Worm (Caenorhabditis elegans) whole organism, L1 larva: ENCODE measurements around the gene C50F4.16.
A peak's percentile ranks its signal among the peaks of the same experiment; 100 is the strongest.

Source experiments
- C04F5.9 ChIP-seq: sonication (generic microtip); optimal IDR thresholded peaks from 2 replicates; lab custom pipeline; 2016; ENCODE audit warnings: missing genetic modification characterization, missing compliant biosample characterization
- C34B4.2 ChIP-seq: sonication (generic microtip); optimal IDR thresholded peaks from 2 replicates; lab custom pipeline; 2017; ENCODE audit warnings: mild to moderate bottlenecking, missing genetic modification characterization, missing compliant biosample characterization
- Y116A8C.19 ChIP-seq: sonication (generic microtip); optimal IDR thresholded peaks from 2 replicates; lab custom pipeline; 2016; ENCODE audit warnings: missing compliant biosample characterization, missing genetic modification characterization, borderline replicate concordance
- aha-1 ChIP-seq: fragments of 150-350 bp; optimal IDR thresholded peaks from 2 replicates; lab custom pipeline; 2014; ENCODE audit warnings: missing biosample characterization, missing genetic modification characterization
- alr-1 ChIP-seq: fragments of 200-800 bp; sonication (Bioruptor generic); optimal IDR thresholded peaks from 2 replicates; lab custom pipeline; 2018; ENCODE audit warnings: borderline replicate concordance, mild to moderate bottlenecking, missing genetic modification characterization, missing compliant biosample characterization
- ama-1 ChIP-seq: fragments of 150-350 bp; optimal IDR thresholded peaks from 2 replicates; lab custom pipeline; 2014
- ceh-63 ChIP-seq: fragments of 200-800 bp; sonication (Bioruptor generic); optimal IDR thresholded peaks from 2 replicates; lab custom pipeline; 2018; ENCODE audit warnings: mild to moderate bottlenecking, missing genetic modification characterization, missing compliant biosample characterization
- ceh-8 ChIP-seq: fragments of 200-800 bp; sonication (Bioruptor generic); optimal IDR thresholded peaks from 2 replicates; lab custom pipeline; 2018; ENCODE audit warnings: mild to moderate bottlenecking, missing genetic modification characterization, moderate library complexity, missing compliant biosample characterization
- ceh-82 ChIP-seq, 3 experiments: fragments of 150-350 bp in 1 of 3; sonication (generic microtip) in 2 of 3; optimal IDR thresholded peaks; 2 replicates each; lab custom pipeline; 2014 to 2017; ENCODE audit warnings: missing biosample characterization in 3 of 3, missing genetic modification characterization in 3 of 3
- elt-3 ChIP-seq, 6 experiments: fragments of 150-350 bp in 1 of 6; sonication (generic microtip); optimal IDR thresholded peaks; 2 replicates each; lab custom pipeline; 2017 to 2018; ENCODE audit warnings: missing biosample characterization in 6 of 6, missing genetic modification characterization in 6 of 6, inconsistent platforms in 1 of 6
- ets-5 ChIP-seq: fragments of 200-800 bp; sonication (Bioruptor generic); IDR thresholded peaks from 2 replicates; pipeline ENCODE4 v1.3.6; 2022; ENCODE audit warnings: missing genetic modification characterization, missing compliant biosample characterization
- fkh-4 ChIP-seq: sonication (generic microtip); optimal IDR thresholded peaks from 2 replicates; lab custom pipeline; 2016; ENCODE audit warnings: missing compliant biosample characterization, missing genetic modification characterization, borderline replicate concordance
- fos-1 ChIP-seq: fragments of 150-350 bp; optimal IDR thresholded peaks from 2 replicates; lab custom pipeline; 2014; ENCODE audit warnings: missing biosample characterization, missing genetic modification characterization
- hlh-17 ChIP-seq: fragments of 200-800 bp; sonication (Bioruptor generic); optimal IDR thresholded peaks from 2 replicates; lab custom pipeline; 2018; ENCODE audit warnings: missing genetic modification characterization, mild to moderate bottlenecking, missing compliant biosample characterization, moderate library complexity, borderline replicate concordance
- hpl-2 ChIP-seq: fragments of 150-350 bp; optimal IDR thresholded peaks from 2 replicates; lab custom pipeline; 2014; ENCODE audit warnings: missing biosample characterization, missing genetic modification reagents, missing genetic modification characterization
- irx-1 ChIP-seq: sonication (generic microtip); optimal IDR thresholded peaks from 2 replicates; lab custom pipeline; 2016; ENCODE audit warnings: missing genetic modification characterization, missing compliant biosample characterization
- jun-1 ChIP-seq: fragments of 150-350 bp; optimal IDR thresholded peaks from 2 replicates; lab custom pipeline; 2014; ENCODE audit warnings: missing biosample characterization, missing genetic modification reagents, missing genetic modification characterization
- lin-14 ChIP-seq: fragments of 200-800 bp; sonication (Bioruptor generic); optimal IDR thresholded peaks from 2 replicates; lab custom pipeline; 2018; ENCODE audit warnings: mild to moderate bottlenecking, missing genetic modification characterization, moderate library complexity, missing compliant biosample characterization
- lin-15B ChIP-seq: fragments of 150-350 bp; sonication (generic microtip); optimal IDR thresholded peaks from 3 replicates; lab custom pipeline; 2014; ENCODE audit warnings: missing biosample characterization, missing genetic modification characterization
- lin-35 ChIP-seq, 2 experiments: fragments of 150-350 bp; optimal IDR thresholded peaks; 2 replicates each; lab custom pipeline; 2014; ENCODE audit warnings: missing biosample characterization in 2 of 2, missing genetic modification characterization in 2 of 2, missing genetic modification reagents in 2 of 2
- lin-39 ChIP-seq: fragments of 150-350 bp; optimal IDR thresholded peaks from 2 replicates; lab custom pipeline; 2014; ENCODE audit warnings: missing biosample characterization, missing genetic modification reagents, missing genetic modification characterization
- lsy-2 ChIP-seq, 2 experiments: fragments of 150-350 bp; optimal IDR thresholded peaks; 2 replicates each; lab custom pipeline; 2014; ENCODE audit warnings: missing biosample characterization in 2 of 2, missing genetic modification characterization in 2 of 2
- mep-1 ChIP-seq: fragments of 150-350 bp; optimal IDR thresholded peaks from 2 replicates; lab custom pipeline; 2014; ENCODE audit warnings: missing biosample characterization, missing genetic modification characterization
- nhr-11 ChIP-seq: fragments of 150-350 bp; optimal IDR thresholded peaks from 2 replicates; lab custom pipeline; 2014; ENCODE audit warnings: missing biosample characterization, missing genetic modification characterization
- nhr-237 ChIP-seq: fragments of 150-350 bp; optimal IDR thresholded peaks from 2 replicates; lab custom pipeline; 2014; ENCODE audit warnings: missing biosample characterization, missing genetic modification characterization
- nhr-47 ChIP-seq: sonication (generic microtip); optimal IDR thresholded peaks from 2 replicates; lab custom pipeline; 2016; ENCODE audit warnings: mild to moderate bottlenecking, missing genetic modification characterization, moderate library complexity, missing compliant biosample characterization
- nhr-71 ChIP-seq: sonication (generic microtip); optimal IDR thresholded peaks from 2 replicates; lab custom pipeline; 2016; ENCODE audit warnings: mild to moderate bottlenecking, missing genetic modification characterization, moderate library complexity, missing compliant biosample characterization
- nhr-77 ChIP-seq: fragments of 150-350 bp; optimal IDR thresholded peaks from 2 replicates; lab custom pipeline; 2014; ENCODE audit warnings: missing biosample characterization, missing genetic modification characterization
- nhr-84 ChIP-seq: sonication (generic microtip); optimal IDR thresholded peaks from 2 replicates; lab custom pipeline; 2017; ENCODE audit warnings: missing biosample characterization, missing genetic modification characterization
- nhr-85 ChIP-seq: sonication (generic microtip); peaks from one replicate; lab custom pipeline; 2016; ENCODE audit warnings: missing genetic modification characterization, inconsistent platforms, missing compliant biosample characterization
- nhr-90 ChIP-seq: sonication (generic microtip); optimal IDR thresholded peaks from 2 replicates; lab custom pipeline; 2016; ENCODE audit warnings: mild to moderate bottlenecking, missing genetic modification characterization, missing compliant biosample characterization; ENCODE audit not compliant: poor library complexity
- pag-3 ChIP-seq: sonication (generic microtip); optimal IDR thresholded peaks from 2 replicates; lab custom pipeline; 2017; ENCODE audit warnings: missing genetic modification characterization, mild to moderate bottlenecking, missing compliant biosample characterization, antibody characterized with exemption, borderline replicate concordance; ENCODE audit not compliant: insufficient read depth
- pax-3 ChIP-seq: fragments of 200-800 bp; sonication (Bioruptor generic); optimal IDR thresholded peaks from 2 replicates; lab custom pipeline; 2018; ENCODE audit warnings: mild to moderate bottlenecking, missing genetic modification characterization, moderate library complexity, missing compliant biosample characterization
- rnt-1 ChIP-seq: sonication (generic microtip); optimal IDR thresholded peaks from 2 replicates; lab custom pipeline; 2016; ENCODE audit warnings: mild to moderate bottlenecking, missing genetic modification characterization, moderate library complexity, missing compliant biosample characterization
- snpc-4 ChIP-seq: fragments of 150-350 bp; optimal IDR thresholded peaks from 2 replicates; lab custom pipeline; 2014; ENCODE audit warnings: missing biosample characterization, missing genetic modification characterization
- snu-23 ChIP-seq: sonication (generic microtip); optimal IDR thresholded peaks from 2 replicates; lab custom pipeline; 2016; ENCODE audit warnings: missing genetic modification characterization, missing compliant biosample characterization
- sox-4 ChIP-seq: sonication (generic microtip); optimal IDR thresholded peaks from 2 replicates; lab custom pipeline; 2016; ENCODE audit warnings: missing genetic modification characterization, missing compliant biosample characterization
- tbx-2 ChIP-seq: sonication (generic microtip); optimal IDR thresholded peaks from 2 replicates; lab custom pipeline; 2016; ENCODE audit warnings: missing genetic modification characterization, missing compliant biosample characterization
- unc-130 ChIP-seq: fragments of 150-350 bp; optimal IDR thresholded peaks from 2 replicates; lab custom pipeline; 2017; ENCODE audit warnings: missing biosample characterization, missing genetic modification characterization, inconsistent platforms
- unc-62 ChIP-seq: fragments of 150-350 bp; optimal IDR thresholded peaks from 2 replicates; lab custom pipeline; 2014; ENCODE audit warnings: missing biosample characterization, missing genetic modification reagents, missing genetic modification characterization
- unc-86 ChIP-seq: sonication (generic microtip); optimal IDR thresholded peaks from 2 replicates; lab custom pipeline; 2016; ENCODE audit warnings: missing genetic modification characterization, missing compliant biosample characterization
- unc-98 ChIP-seq: fragments of 200-800 bp; sonication (Bioruptor generic); IDR thresholded peaks from 2 replicates; pipeline ENCODE4 v1.3.6; 2022; ENCODE audit warnings: missing genetic modification characterization, missing compliant biosample characterization
- vab-15 ChIP-seq: sonication (generic microtip); optimal IDR thresholded peaks from 2 replicates; lab custom pipeline; 2017; ENCODE audit warnings: missing genotype, mild to moderate bottlenecking, missing genetic modification characterization, missing compliant biosample characterization

Gene C50F4.16

ce11 chrV:9536505-9536904, 4.9 kb downstream of the C50F4.16 start, which contains the start of gene C50F4.4 (continued):
- TF ChIP-seq nhr-85 (peak; percentile 63), pax-3 (peak; percentile 32), nhr-11 (tag; lab: Kevin White, UChicago) (no peak), hpl-2 (GFP tag; lab: Kevin White, UChicago) (no peak), sox-4 (peak; percentile 72), snpc-4 (tag; lab: Kevin White, UChicago) (no peak), mep-1 (peak; percentile 12), lsy-2 (tag; optimal IDR thresholded peaks at IDR 0.05; lab: Kevin White, UChicago) (peak in 1 of 2 experiments; percentile 61), tbx-2 (tag; lab: Kevin White, UChicago) (no peak), lin-15B (no peak), nhr-90 (tag; lab: Kevin White, UChicago) (peak; percentile 71), fos-1 (tag; lab: Kevin White, UChicago) (no peak), elt-3 (tag; optimal IDR thresholded peaks at IDR 0.05; lab: Kevin White, UChicago) (no peak), Y116A8C.19 (tag; lab: Kevin White, UChicago) (no peak), unc-98 (GFP tag; lab: Robert Waterston, UW) (no peak), nhr-71 (tag; lab: Kevin White, UChicago) (peak; percentile 69), pag-3 (no peak), aha-1 (tag; lab: Kevin White, UChicago) (no peak), vab-15 (tag; lab: Kevin White, UChicago) (no peak), ceh-8 (GFP tag; lab: Kevin White, UChicago) (no peak), lin-39 (tag; lab: Kevin White, UChicago) (peak; percentile 7), nhr-77 (tag; lab: Kevin White, UChicago) (no peak), snu-23 (GFP tag; lab: Kevin White, UChicago) (peak; percentile 55), fkh-4 (peak; percentile 64), irx-1 (tag; lab: Kevin White, UChicago) (peak; percentile 70), ets-5 (GFP tag; lab: Robert Waterston, UW) (no peak), jun-1 (no peak), ama-1 (no peak), nhr-237 (tag; lab: Kevin White, UChicago) (no peak), nhr-84 (no peak), lin-14 (GFP tag; lab: Kevin White, UChicago) (peak; percentile 50), unc-86 (tag; lab: Kevin White, UChicago) (peak; percentile 15), C04F5.9 (tag; lab: Kevin White, UChicago) (no peak), nhr-47 (tag; lab: Kevin White, UChicago) (peak; percentile 67), C34B4.2 (no peak)
- TF ChIP-seq, all 84 proteins: peak for 30

ce11 chrV:9534621-9535020, 6.8 kb downstream of the C50F4.16 start, which contains the start of gene tag-329:
TSS of gene tag-329 (plus strand) at chrV:9534921.
- TF ChIP-seq fkh-4 (no peak), unc-130 (no peak), hlh-17 (GFP tag; lab: Kevin White, UChicago) (no peak), alr-1 (no peak), unc-86 (tag; lab: Kevin White, UChicago) (no peak), mep-1 (no peak), lin-35 (GFP tag; optimal IDR thresholded peaks at IDR 0.05; lab: Kevin White, UChicago) (no peak)
- TF ChIP-seq, all 84 proteins: peak for 0

ce11 chrV:9531477-9531876, 9.9 kb downstream of the C50F4.16 start, which contains the start of the genes C50F4.10 and pfk-1.2:
TSS of gene C50F4.10 (minus strand) at chrV:9531577.
TSS of gene pfk-1.2 (plus strand) at chrV:9531801.
- TF ChIP-seq unc-62 (GFP tag; lab: Kevin White, UChicago) = no peak
- no peak for TF ChIP-seq vab-15 (tag; lab: Kevin White, UChicago)
- TF ChIP-seq ceh-82 (tag; optimal IDR thresholded peaks at IDR 0.05; lab: Kevin White, UChicago) = no peak
- no peak for TF ChIP-seq jun-1
- no peak for TF ChIP-seq ceh-63
- no peak for TF ChIP-seq rnt-1 (tag; lab: Kevin White, UChicago)
- TF ChIP-seq pax-3 = no peak
